Worm (Caenorhabditis elegans) whole organism, dauer: ENCODE results near the gene Y47D7A.7.

Source experiments
- unc-62 ChIP-seq: sonication (generic microtip); optimal IDR thresholded peaks from 2 replicates; lab custom pipeline; 2017; ENCODE audit warnings: missing biosample characterization, missing genetic modification reagents, missing genetic modification characterization

Y47D7A.7 gene

DNA sequence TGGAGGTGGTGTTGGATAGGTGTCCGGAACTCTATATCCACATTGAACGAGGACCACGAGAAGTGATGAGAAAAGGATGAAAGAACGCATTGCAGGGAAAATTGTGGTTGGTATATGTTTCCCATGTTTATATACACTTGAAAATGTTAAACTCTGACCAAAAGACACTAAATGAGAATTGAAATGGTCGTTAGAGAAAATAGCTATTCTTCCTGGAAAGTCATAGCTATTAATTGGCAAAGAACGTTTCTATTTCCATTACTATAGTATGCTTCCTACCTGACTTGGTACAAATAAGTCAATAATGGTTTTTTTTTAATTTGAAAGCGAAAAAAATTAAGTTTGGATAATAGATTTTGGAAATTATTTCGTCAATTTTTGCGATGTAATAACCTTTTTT, 3.0 kb downstream of the Y47D7A.7 start, which contains the start of gene Y47D7A.18:
Y47D7A.18 (minus strand) TSS at position 101 of the 400 bp plus-strand sequence.
- TF ChIP-seq unc-62, result no peak

DNA sequence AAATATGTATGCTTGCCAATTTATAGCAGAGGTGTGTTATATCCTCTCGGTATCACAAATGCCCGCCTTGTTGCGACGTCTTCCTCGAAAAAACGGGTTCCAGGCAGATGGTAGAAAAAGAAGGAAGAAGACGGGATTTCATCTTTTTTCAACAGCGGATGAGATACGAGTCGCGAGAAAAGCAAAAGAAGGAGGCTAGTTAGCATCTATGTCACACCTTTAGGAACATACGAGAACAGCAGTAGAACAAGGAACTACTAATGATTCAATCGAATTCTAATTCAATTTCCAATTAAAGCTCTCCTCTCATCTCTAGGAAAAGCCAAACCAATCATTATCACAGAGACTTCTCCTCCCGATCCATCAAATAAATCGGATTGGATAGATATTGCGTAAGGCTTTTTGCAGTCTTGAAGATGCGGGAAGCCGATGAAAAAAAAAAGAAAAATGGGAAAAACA, 5.0 kb downstream of the Y47D7A.7 start, which contains the start of gene grl-5:
grl-5 (minus strand) TSS at position 51 of the 459 bp plus-strand sequence.
- no peak for TF ChIP-seq unc-62

DNA sequence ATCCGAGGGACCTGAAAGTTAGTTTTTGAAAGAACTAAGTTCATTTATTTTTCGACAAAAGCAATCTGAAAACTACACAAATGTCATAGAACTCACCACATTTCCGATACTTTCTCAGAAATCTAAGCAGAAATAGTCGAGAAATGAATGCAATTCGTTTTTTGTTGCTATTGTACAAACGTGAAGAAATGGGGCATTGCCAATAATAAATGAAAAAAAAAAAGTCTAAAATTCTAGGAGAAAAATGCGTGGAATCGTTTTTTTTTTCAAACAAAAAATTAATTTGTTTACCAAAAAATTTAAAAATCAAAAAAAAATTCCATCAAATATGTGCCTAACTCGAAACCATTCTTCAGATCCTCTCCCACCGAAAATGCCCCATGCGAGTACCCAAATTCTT, 8.0 kb downstream of the Y47D7A.7 start, which contains the start of gene Y47D7A.17:
Y47D7A.17 (minus strand) TSS at position 101 of the 400 bp plus-strand sequence.
- no peak for TF ChIP-seq unc-62

DNA sequence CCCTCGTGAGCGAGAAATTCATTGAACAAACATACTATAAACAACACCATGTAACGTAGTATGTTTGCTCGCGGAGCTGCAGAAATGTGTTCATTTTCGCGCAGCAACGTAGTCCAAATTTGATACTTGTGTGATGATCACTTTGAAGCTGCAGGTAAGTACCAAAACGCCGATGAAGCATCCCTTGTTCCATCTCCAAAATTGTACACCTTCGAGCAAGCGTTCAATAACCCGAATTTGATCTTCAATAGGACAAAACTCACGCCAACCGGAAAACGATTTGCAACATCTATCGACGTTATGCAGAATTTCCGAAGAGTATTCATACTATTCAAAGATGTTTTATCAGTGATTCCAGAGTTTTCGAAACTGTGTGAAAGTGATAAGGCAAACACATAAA, 9.0 kb downstream of the Y47D7A.7 start, which contains the start of gene Y47D7A.3:
Y47D7A.3 (plus strand) TSS at position 301 of the 400 bp plus-strand sequence.
- TF ChIP-seq unc-62, result no peak

DNA sequence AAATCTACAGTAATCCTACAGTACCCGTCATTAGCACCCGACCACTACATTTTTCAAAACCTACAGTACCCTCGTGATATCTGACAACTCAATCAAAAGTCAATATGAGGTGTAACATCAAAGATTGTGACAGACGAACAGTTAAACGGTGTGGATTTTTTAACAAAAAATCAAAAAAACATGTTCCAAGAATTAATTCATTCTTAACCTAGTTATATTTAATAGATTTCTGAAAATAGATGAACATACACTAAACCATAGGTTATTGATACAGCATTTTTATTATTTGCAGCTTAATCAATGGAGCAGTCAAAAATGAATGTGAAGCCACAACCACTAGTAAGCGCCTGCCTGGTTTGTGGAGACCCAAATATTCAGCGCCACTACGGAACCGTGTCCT, 12.1 kb downstream of the Y47D7A.7 start, which contains the start of gene nhr-118:
nhr-118 (plus strand) TSS at position 301 of the 400 bp plus-strand sequence.
- no peak for TF ChIP-seq unc-62

DNA sequence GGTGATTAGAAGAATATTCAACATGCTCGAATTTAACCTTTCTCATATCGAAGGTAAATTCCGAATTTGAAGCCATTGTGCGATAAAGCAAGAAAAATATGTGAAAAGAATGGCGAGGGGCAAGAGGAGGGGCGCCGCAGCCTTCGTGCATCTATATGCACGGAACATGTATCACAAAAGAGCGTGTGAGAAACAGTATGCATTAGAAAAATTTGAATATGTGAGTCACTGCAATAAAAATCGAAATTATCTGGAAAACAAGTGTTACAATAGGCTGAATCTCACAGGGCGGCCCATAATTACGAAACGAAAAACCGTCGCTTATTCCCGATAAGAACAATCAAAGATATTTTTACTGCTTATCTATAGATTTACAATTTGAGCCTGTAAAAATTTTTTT, 17.8 kb downstream of the Y47D7A.7 start, which contains the start of gene F13A2.5:
F13A2.5 (minus strand) TSS at position 101 of the 400 bp plus-strand sequence.
- no peak for TF ChIP-seq unc-62

DNA sequence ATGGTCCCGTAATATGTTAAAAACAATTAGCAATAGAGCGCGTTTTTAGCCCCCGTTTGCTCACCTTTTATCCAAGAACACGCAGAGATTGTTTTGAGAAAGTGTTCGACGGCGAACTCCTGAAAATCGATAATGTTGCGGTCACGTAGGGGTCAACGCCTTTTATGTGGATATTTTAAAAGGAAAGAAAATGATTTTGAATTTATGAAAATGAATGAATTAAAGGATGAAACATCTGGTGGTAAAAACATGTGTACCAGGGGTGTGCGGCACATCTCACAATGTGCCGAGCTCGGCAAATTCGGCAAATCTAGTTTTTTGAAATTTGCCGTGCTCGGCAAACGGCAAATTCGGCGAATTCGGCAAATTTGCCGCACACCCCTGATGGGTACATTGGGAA, 19.5 kb downstream of the Y47D7A.7 start, which contains the start of gene F13A2.4:
F13A2.4 (minus strand) TSS at position 101 of the 400 bp plus-strand sequence.
- TF ChIP-seq unc-62, result no peak

DNA sequence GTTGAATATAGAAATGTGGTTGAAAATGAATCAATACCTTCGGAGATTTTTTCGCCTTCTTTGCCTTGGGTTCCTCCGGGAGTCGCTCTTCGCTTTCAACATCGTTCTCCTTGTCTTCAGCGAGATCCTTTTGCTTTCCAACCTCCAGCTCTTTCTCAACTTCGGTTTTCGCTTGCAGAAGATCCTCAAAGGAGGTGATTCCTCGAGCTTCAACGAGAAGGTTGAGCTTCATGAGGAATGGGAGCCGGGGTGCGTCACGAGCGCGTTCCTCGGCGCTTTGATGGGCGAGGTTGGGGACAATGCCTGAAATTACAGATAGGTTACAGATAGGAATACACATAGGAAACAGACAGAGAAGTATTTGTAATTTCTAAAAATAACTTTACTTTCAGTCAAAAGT, 20.8 kb downstream of the Y47D7A.7 start:
- TF ChIP-seq unc-62, result no peak

DNA sequence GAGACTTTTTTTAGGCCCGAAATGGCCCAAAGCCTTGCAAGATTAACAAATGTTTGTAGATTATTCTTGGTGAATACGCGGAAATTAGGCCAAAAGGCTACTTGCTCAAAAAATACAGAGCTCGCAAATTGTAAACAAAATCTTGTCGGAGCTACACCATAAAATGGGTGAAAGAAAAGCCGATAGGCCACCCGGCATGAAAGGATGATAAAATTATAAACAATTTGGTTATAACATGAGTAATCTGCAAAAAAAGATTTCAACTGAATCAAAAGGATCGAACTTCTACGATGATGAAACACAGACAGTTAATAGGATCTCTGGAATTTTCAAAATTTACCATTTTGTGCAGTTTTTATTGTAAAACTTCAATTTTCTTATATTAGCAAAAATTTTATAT, 21.5 kb downstream of the Y47D7A.7 start:
- no peak for TF ChIP-seq unc-62

DNA sequence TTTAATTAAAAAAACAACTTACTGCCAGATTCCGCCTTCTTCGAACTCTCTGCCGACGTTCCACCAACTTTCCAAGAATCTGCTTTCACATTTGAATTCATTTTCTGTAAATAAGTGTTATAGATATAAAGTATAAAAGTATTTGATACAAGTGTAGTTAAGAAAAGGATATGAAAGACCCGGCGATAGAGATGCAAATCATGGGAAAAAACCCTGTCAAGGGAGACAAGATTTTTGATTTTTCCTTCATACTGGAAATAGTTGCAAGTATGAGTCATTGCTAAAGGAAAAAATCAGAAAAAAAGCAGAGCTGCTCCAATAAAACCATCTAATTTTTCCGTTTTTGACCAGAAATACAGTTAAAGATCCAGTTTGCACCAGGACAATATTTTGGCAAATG, 23.4 kb downstream of the Y47D7A.7 start, which contains the start of gene F13A2.3:
F13A2.3 (minus strand) TSS at position 101 of the 400 bp plus-strand sequence.
- no peak for TF ChIP-seq unc-62

DNA sequence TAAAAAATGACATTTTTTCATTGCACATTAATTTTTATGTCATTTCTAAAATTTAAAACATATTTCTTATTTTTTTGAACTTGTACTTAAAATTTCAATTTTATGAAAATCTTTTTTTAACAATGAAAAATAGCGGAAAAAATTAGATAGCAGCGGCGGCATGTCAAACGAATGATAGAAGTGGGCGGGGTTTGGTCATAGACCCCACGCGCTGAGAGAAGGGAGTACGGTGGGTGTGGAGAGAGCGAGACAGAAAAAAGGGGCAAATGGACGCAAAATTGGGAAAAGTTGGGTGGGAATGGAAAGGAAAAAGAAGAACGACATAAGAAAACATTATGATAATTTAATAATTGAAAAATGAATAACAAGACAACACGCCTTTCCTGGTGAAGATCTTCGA, 31.8 kb downstream of the Y47D7A.7 start:
- no peak for TF ChIP-seq unc-62

DNA sequence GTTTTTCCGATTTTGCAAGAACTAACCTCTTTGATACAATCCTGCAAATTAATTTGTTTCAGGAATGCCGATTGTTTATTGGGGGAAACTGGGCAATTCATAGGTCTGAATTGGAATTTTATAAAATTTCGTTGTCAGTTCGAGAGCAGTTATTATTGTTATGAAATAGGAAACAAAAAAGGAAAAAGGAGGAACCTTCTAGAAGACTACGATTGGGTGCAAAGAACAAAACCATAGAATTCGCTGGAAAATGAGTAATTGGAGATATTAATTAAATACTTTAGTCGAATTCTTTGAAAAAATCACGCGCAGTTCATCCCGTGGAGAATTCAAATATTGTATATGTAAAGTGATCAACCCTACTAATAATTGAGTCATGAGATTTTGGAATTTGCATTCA, 32.3 kb downstream of the Y47D7A.7 start, which contains the start of gene F13A2.9:
F13A2.9 (minus strand) TSS at position 101 of the 400 bp plus-strand sequence.
- no peak for TF ChIP-seq unc-62

DNA sequence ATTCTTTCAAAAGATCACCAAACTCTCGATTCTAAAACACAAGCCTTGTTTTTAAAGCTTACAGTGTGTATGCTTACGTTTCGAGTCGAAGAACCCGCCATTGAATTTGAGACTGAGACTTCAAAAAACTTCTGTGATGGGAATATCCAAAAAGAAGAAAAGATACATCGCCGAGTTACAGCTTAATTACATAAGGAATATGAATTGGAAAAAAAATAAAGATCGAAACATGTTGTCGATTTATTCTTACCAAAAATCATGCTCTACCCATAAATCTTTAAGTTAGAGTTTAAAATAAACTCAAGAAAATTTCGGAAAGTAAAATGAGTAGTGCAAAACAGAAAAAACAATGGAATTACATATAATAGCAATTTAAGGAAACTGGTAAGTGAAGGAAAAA, 33.5 kb downstream of the Y47D7A.7 start, which contains the start of gene F13A2.10:
F13A2.10 (minus strand) TSS at position 101 of the 400 bp plus-strand sequence.
- no peak for TF ChIP-seq unc-62

DNA sequence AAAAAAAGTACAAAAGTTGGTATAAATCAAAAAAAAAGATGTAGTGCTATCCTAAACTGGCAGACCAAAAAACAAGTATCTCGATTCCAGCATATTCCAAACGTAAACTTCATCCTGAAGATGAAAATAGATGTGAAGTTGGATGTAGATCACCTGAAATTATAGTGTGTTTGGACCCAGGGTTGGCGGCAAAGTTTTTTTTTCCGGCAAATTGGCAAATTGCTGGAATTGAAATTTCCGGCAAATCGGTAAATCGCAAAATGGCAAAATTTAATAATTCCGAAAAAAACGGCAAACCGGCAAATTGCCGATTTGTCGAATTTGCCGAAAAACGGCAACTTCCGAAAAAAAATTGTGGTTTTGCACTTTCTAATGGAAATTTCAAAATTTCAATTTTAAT, 35.2 kb downstream of the Y47D7A.7 start, which contains the start of gene F13A2.2:
F13A2.2 (minus strand) TSS at position 101 of the 400 bp plus-strand sequence.
- TF ChIP-seq unc-62, result no peak

DNA sequence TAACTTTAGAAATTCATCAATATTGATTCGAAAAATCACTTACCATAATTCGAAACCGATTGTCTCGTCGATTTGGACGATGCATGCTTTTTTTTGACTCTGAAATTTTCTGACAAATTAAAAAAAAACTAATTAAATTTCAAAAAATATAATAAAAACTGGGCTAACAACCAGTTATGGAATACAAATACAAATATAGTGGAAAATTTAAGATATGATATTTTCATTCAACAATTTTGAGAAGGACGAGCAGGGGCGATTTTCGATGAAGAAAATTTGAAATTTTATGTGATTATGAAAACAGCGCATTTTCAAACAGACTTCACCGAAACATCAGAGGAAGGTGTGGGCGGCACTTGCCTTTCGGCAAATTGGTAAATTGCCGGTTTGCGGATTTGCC, 37.4 kb downstream of the Y47D7A.7 start, which contains the start of gene F13A2.1:
F13A2.1 (minus strand) TSS at position 101 of the 400 bp plus-strand sequence.
- TF ChIP-seq unc-62, result no peak

DNA sequence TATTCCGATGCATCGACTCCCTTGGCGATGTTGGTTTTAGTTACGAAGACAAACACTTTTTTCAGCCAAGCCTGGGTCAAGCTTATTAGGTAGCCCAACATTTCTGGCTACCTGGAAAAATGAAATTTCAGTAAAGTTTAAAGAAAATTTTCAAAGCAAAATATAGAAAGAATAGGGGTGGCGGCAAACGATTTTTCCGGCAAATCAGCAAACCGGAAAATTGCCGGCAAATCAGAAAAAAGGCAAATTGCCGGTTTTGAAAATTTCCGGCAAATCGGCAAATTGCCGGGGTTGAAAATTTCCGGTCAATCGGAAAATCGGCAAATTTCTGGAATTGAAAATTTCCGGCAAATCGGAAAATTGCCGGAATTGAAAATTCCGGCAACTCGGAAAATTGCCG, 42.0 kb downstream of the Y47D7A.7 start, which contains the start of gene F32D1.8:
F32D1.8 (minus strand) TSS at position 101 of the 400 bp plus-strand sequence.
- TF ChIP-seq unc-62, result no peak

DNA sequence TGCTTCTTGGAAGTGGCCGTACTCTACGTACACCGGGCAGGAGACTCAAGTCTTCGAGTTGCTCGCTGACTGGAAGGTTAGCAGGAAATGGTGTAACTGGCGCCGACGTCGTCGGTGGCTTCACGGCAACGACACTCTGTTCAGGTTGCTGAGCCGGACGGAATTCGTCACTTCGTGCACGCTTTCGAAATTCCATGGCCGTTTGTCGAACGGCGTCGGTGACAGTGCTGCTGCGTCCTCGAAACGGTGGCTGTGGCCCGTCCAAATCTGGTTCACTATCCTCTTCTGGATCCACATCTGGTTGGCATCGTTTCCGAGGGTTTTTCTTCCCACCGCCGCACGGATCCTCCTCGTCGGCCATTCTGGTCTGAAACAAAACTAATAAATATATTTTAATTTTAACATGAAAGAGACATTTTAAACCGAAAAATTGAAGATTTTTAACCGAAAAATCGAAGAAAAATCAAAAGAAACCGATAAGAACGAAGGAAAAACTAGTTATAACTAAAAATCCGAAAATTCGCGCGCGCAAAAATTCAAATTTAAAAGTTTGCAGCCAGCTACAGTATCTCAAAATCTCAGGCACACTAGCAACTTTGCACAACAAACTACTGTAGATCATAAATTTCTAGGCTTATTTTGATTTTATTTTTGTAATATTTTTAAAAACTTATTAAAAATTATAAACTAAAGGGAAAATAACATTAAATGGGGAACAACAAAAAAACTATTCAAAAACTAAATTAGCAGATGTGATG, 43.7 kb downstream of the Y47D7A.7 start, which contains the start of gene F32D1.7:
F32D1.7 (minus strand) TSS at position 367 of the 758 bp plus-strand sequence.
- no peak for TF ChIP-seq unc-62
